Worm (Caenorhabditis elegans): ENCODE data around the gene twk-40.

DNA sequence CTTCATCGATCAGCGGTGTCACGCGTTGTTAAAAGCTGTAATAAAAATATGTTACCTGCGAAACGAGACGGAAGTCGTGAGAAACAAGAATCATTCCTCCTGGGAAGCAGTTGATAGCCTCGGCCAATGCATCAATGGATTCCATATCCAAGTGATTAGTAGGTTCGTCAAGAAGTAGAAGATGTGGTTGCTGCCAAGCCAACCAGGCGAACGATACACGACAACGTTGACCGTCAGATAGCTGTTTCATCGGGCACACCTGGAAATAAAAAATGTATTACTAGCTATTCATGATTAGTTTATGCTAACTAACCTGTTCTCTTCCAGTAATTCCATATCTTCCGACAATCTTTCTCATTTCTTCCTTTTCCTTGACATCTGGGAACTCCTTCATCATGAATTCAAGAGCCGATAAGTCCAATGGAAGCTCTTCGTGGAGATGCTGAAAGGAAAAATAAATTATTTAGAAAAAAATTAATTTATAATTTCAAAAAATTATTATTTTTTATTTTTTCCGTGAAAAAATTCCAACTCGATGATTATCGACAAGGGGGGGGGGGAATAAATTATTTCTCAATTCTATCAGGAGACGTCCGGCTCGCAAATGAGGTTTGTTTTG is 33.2 kb downstream of the twk-40 start, which contains the start of gene tag-164:
- no peak for TF ChIP-seq cebp-1 (GFP tag; IDR thresholded peaks at IDR 0.05)
- TF ChIP-seq cebp-1 (tag; optimal IDR thresholded peaks at IDR 0.05): no peak
- TF ChIP-seq unc-62 (GFP tag; optimal IDR thresholded peaks at IDR 0.05): no peak
- TF ChIP-seq nfya-1 (tag; optimal IDR thresholded peaks at IDR 0.05; ENCODE audit: borderline replicate concordance, insufficient read depth): no peak
- no peak for TF ChIP-seq ztf-18 (tag; optimal IDR thresholded peaks at IDR 0.05)
- TF ChIP-seq hlh-26 (GFP tag; conservative IDR thresholded peaks at IDR 0.05): no peak
- TF ChIP-seq ZK185.1 (tag; optimal IDR thresholded peaks at IDR 0.05; ENCODE audit: poor library complexity, severe bottlenecking): no peak
- TF ChIP-seq repo-1 (tag; optimal IDR thresholded peaks at IDR 0.05): no peak
- no peak for TF ChIP-seq akir-1 (GFP tag; optimal IDR thresholded peaks at IDR 0.05)
- TF ChIP-seq chd-7 (tag; optimal IDR thresholded peaks at IDR 0.05): no peak
- no peak for TF ChIP-seq B0336.3 (GFP tag; IDR thresholded peaks at IDR 0.05)
- no peak for TF ChIP-seq lin-26 (GFP tag; IDR thresholded peaks at IDR 0.05)
- TF ChIP-seq egrh-3 (GFP tag; IDR thresholded peaks at IDR 0.05): no peak
- no peak for TF ChIP-seq egl-44 (GFP tag; IDR thresholded peaks at IDR 0.05)
- no peak for TF ChIP-seq ets-4 (GFP tag; optimal IDR thresholded peaks at IDR 0.05)
